Fruit fly (Drosophila melanogaster): ENCODE results near the gene CG4461.

- TF ChIP-seq pan (optimal IDR thresholded peaks at IDR 0.05) (no peak), Dll (optimal IDR thresholded peaks at IDR 0.05) (no peak), CG8478 (optimal IDR thresholded peaks at IDR 0.05) (no peak), psq (optimal IDR thresholded peaks at IDR 0.05) (no peak), usp (GFP tag; optimal IDR thresholded peaks at IDR 0.05) (no peak)
Observed at dm6 chr3L:9384445-9385079, 9.3 kb downstream of the CG4461 start.

Measured in whole organism.